Worm (Caenorhabditis elegans): ENCODE data around the gene T22F7.1.

T22F7.1 gene

ce11 chrIII:502583-502982 lies 39.3 kb upstream of the T22F7.1 start (continued):
- TF ChIP-seq F57C9.4 (tag; optimal IDR thresholded peaks at IDR 0.05) = peak; percentile 34
- TF ChIP-seq dpff-1 (tag; optimal IDR thresholded peaks at IDR 0.05) = peak; percentile 29
- TF ChIP-seq attf-5 (GFP tag; optimal IDR thresholded peaks at IDR 0.05) = peak; percentile 75
- peak; percentile 73; the same call in 1 of the 2 replicates for TF ChIP-seq cebp-2 (GFP tag; IDR thresholded peaks at IDR 0.05)
- TF ChIP-seq nhr-27 (tag; optimal IDR thresholded peaks at IDR 0.05) = peak; percentile 94
- peak; percentile 76 for TF ChIP-seq attf-3 (GFP tag; conservative IDR thresholded peaks at IDR 0.05)
- peak; percentile 85 for TF ChIP-seq hrde-1 (tag; optimal IDR thresholded peaks at IDR 0.05; ENCODE audit: borderline replicate concordance)
- peak; percentile 43 for TF ChIP-seq gei-17 (GFP tag; optimal IDR thresholded peaks at IDR 0.05)
- TF ChIP-seq egrh-3 (GFP tag; IDR thresholded peaks at IDR 0.05) = peak; percentile 54; the same call in 1 of the 2 replicates
- TF ChIP-seq nhr-120 (GFP tag; IDR thresholded peaks at IDR 0.05) = 0 out of 2 replicates have a peak, but pooled peaks have one; percentile 78
- 0 out of 2 replicates have a peak, but pooled peaks have one; percentile 39 for TF ChIP-seq ceh-91 (GFP tag; IDR thresholded peaks at IDR 0.05)
- TF ChIP-seq chd-7 (tag; optimal IDR thresholded peaks at IDR 0.05) = peak; percentile 92
- peak; percentile 72 for TF ChIP-seq ztf-28 (GFP tag; IDR thresholded peaks at IDR 0.05)
- peak; percentile 87 for TF ChIP-seq K12H6.12 (tag; optimal IDR thresholded peaks at IDR 0.05)
- TF ChIP-seq snpc-1.1 (tag; optimal IDR thresholded peaks at IDR 0.05; ENCODE audit: insufficient read depth) = peak; percentile 62
- peak; percentile 88 for TF ChIP-seq lin-40 (tag; optimal IDR thresholded peaks at IDR 0.05)
- TF ChIP-seq bed-1 (GFP tag; IDR thresholded peaks at IDR 0.05) = 0 out of 2 replicates have a peak, but pooled peaks have one; percentile 71
- no peak for TF ChIP-seq F55B11.4 (tag; optimal IDR thresholded peaks at IDR 0.05; ENCODE audit: borderline replicate concordance, insufficient read depth)
- peak; percentile 85; the same call in 1 of the 2 replicates for TF ChIP-seq Y56A3A.18 (GFP tag; IDR thresholded peaks at IDR 0.05)
- TF ChIP-seq unc-130 (GFP tag; optimal IDR thresholded peaks at IDR 0.05) = peak; percentile 89
- TF ChIP-seq sptf-2 (GFP tag; optimal IDR thresholded peaks at IDR 0.05) = peak; percentile 63
- TF ChIP-seq ceh-58 (GFP tag; IDR thresholded peaks at IDR 0.05) = 0 out of 2 replicates have a peak, but pooled peaks have one; percentile 86
- TF ChIP-seq efl-1 (GFP tag; optimal IDR thresholded peaks at IDR 0.05) = no peak
- TF ChIP-seq attf-6 (GFP tag; IDR thresholded peaks at IDR 0.05) = peak; percentile 68; the same call in 1 of the 2 replicates
- TF ChIP-seq ceh-27 (GFP tag; optimal IDR thresholded peaks at IDR 0.05) = peak; percentile 89
- TF ChIP-seq nfya-2 (GFP tag; IDR thresholded peaks at IDR 0.05) = no peak
- TF ChIP-seq Y95B8A.8 (GFP tag; IDR thresholded peaks at IDR 0.05) = peak; percentile 50; the same call in 1 of the 2 replicates
- peak; percentile 58 for TF ChIP-seq lir-1 (GFP tag; conservative IDR thresholded peaks at IDR 0.05)
- TF ChIP-seq hmg-20 (GFP tag; IDR thresholded peaks at IDR 0.05) = 0 out of 2 replicates have a peak, but pooled peaks have one; percentile 29
- TF ChIP-seq Y67H2A.10 (GFP tag; conservative IDR thresholded peaks at IDR 0.05) = no peak
- 0 out of 2 replicates have a peak, but pooled peaks have one; percentile 11 for TF ChIP-seq lag-1 (GFP tag; IDR thresholded peaks at IDR 0.05)
- TF ChIP-seq madf-6 (GFP tag; IDR thresholded peaks at IDR 0.05) = peak; percentile 67
- peak; percentile 93 for TF ChIP-seq lin-26 (GFP tag; IDR thresholded peaks at IDR 0.05)
- peak; percentile 98 for TF ChIP-seq rpc-1 (optimal IDR thresholded peaks at IDR 0.05)
- TF ChIP-seq rpc-1 (tag; optimal IDR thresholded peaks at IDR 0.05) = peak; percentile 96
- TF ChIP-seq mxl-1 (tag; optimal IDR thresholded peaks at IDR 0.05) = peak; percentile 90
- peak; percentile 67 for TF ChIP-seq ztf-22 (GFP tag; optimal IDR thresholded peaks at IDR 0.05)
- no peak for TF ChIP-seq ZK185.1 (tag; optimal IDR thresholded peaks at IDR 0.05; ENCODE audit: poor library complexity, severe bottlenecking)
- TF ChIP-seq rcor-1 (GFP tag; IDR thresholded peaks at IDR 0.05) = peak; percentile 87
- peak; percentile 85 for TF ChIP-seq T26A5.8 (tag; optimal IDR thresholded peaks at IDR 0.05)
- TF ChIP-seq madf-10 (tag; optimal IDR thresholded peaks at IDR 0.05) = peak; percentile 85
- TF ChIP-seq lsy-27 (tag; optimal IDR thresholded peaks at IDR 0.05; ENCODE audit: borderline replicate concordance, insufficient read depth) = peak; percentile 85
- peak; percentile 91 for TF ChIP-seq B0336.3 (GFP tag; IDR thresholded peaks at IDR 0.05)
- peak; percentile 92; the same call in 1 of the 2 replicates for TF ChIP-seq dox-1 (GFP tag; IDR thresholded peaks at IDR 0.05)
- peak; percentile 81; the same call in 1 of the 2 replicates for TF ChIP-seq ztf-6 (GFP tag; IDR thresholded peaks at IDR 0.05)
- TF ChIP-seq nfya-1 (tag; optimal IDR thresholded peaks at IDR 0.05; ENCODE audit: borderline replicate concordance, insufficient read depth) = no peak
- no peak for TF ChIP-seq xnd-1 (tag; optimal IDR thresholded peaks at IDR 0.05)

Measured in whole organism, young adult.